Fruit fly (Drosophila melanogaster) whole organism, pupa: Measurements from ENCODE around the gene CG42467.

Experiments used
- CG10348 ChIP-seq: fragments of 200-800 bp; sonication (Bioruptor generic); IDR thresholded peaks from 2 replicates; pipeline ENCODE4 v1.3.6; 2022; ENCODE audit warnings: missing biosample characterization, missing genetic modification characterization
- CG12605 ChIP-seq: fragments of 200-800 bp; sonication (Bioruptor generic); IDR thresholded peaks from 2 replicates; pipeline ENCODE4 v1.3.6; 2022; ENCODE audit warnings: missing biosample characterization, missing genetic modification characterization
- CG13204 ChIP-seq: fragments of 200-800 bp; sonication (Bioruptor generic); optimal IDR thresholded peaks from 2 replicates; lab custom pipeline; 2018; ENCODE audit warnings: missing biosample characterization, mild to moderate bottlenecking, missing genetic modification characterization, moderate library complexity
- CG14655 ChIP-seq: fragments of 200-800 bp; sonication (Bioruptor generic); optimal IDR thresholded peaks from 3 replicates; lab custom pipeline; 2017; ENCODE audit warnings: mild to moderate bottlenecking, missing biosample characterization, missing genetic modification reagents, missing genetic modification characterization
- CG15710 ChIP-seq: fragments of 200-800 bp; sonication (Bioruptor generic); optimal IDR thresholded peaks from 2 replicates; lab custom pipeline; 2018; ENCODE audit warnings: missing biosample characterization, mild to moderate bottlenecking, missing genetic modification characterization, moderate library complexity
- CG17806 ChIP-seq: fragments of 200-800 bp; sonication (Bioruptor generic); optimal IDR thresholded peaks from 2 replicates; lab custom pipeline; 2018; ENCODE audit warnings: missing biosample characterization, mild to moderate bottlenecking, missing genetic modification characterization, moderate library complexity
- CG32121 ChIP-seq: fragments of 200-800 bp; sonication (Bioruptor generic); IDR thresholded peaks from 2 replicates; pipeline ENCODE4 v1.3.6; 2022; ENCODE audit warnings: missing biosample characterization, missing genetic modification characterization
- CG34367 ChIP-seq: fragments of 200-800 bp; sonication (Bioruptor generic); optimal IDR thresholded peaks from 2 replicates; lab custom pipeline; 2018; ENCODE audit warnings: missing biosample characterization, mild to moderate bottlenecking, missing genetic modification characterization
- CG4496 ChIP-seq: fragments of 200-800 bp; sonication (Bioruptor generic); IDR thresholded peaks from 3 replicates; pipeline ENCODE4 v1.3.6; 2022; ENCODE audit warnings: missing biosample characterization, missing genetic modification characterization
- CG8159 ChIP-seq: fragments of 200-800 bp; sonication (Bioruptor generic); optimal IDR thresholded peaks from 3 replicates; lab custom pipeline; 2018; ENCODE audit warnings: missing biosample characterization, mild to moderate bottlenecking, missing genetic modification characterization, moderate library complexity
- CG8301 ChIP-seq: fragments of 200-800 bp; sonication (Bioruptor generic); optimal IDR thresholded peaks from 2 replicates; lab custom pipeline; 2018; ENCODE audit warnings: missing biosample characterization, mild to moderate bottlenecking, missing genetic modification characterization
- CG9948 ChIP-seq: fragments of 200-800 bp; sonication (Bioruptor generic); optimal IDR thresholded peaks from 2 replicates; lab custom pipeline; 2018; ENCODE audit warnings: missing biosample characterization, mild to moderate bottlenecking, missing genetic modification characterization, moderate library complexity
- D1 ChIP-seq: fragments of 200-800 bp; sonication (Bioruptor generic); optimal IDR thresholded peaks from 2 replicates; lab custom pipeline; 2018; ENCODE audit warnings: missing biosample characterization, mild to moderate bottlenecking, missing genetic modification characterization, moderate library complexity
- EcR ChIP-seq: fragments of 200-800 bp; sonication (Bioruptor generic); optimal IDR thresholded peaks from 3 replicates; lab custom pipeline; 2019; ENCODE audit warnings: missing biosample characterization, missing genetic modification characterization, mild to moderate bottlenecking, moderate library complexity, missing genetic modification reagents
- Ets98B ChIP-seq: fragments of 200-800 bp; sonication (Bioruptor generic); IDR thresholded peaks from 2 replicates; pipeline ENCODE4 v1.3.6; 2022; ENCODE audit warnings: missing biosample characterization, missing genetic modification characterization
- Pif1A ChIP-seq: fragments of 200-800 bp; sonication (Bioruptor generic); optimal IDR thresholded peaks from 3 replicates; lab custom pipeline; 2016; ENCODE audit warnings: missing biosample characterization, missing genetic modification characterization
- Pif1B ChIP-seq: fragments of 200-800 bp; sonication (Bioruptor generic); optimal IDR thresholded peaks from 3 replicates; lab custom pipeline; 2016; ENCODE audit warnings: missing biosample characterization, missing genetic modification characterization
- Snoo ChIP-seq: fragments of 200-800 bp; sonication (Bioruptor generic); optimal IDR thresholded peaks from 3 replicates; lab custom pipeline; 2017; ENCODE audit warnings: missing biosample characterization, mild to moderate bottlenecking, missing genetic modification characterization, inconsistent platforms
- fd96Ca ChIP-seq: fragments of 200-800 bp; sonication (Bioruptor generic); IDR thresholded peaks from 3 replicates; pipeline ENCODE4 v1.3.6; 2022; ENCODE audit warnings: missing biosample characterization, missing genetic modification characterization
- gl ChIP-seq: fragments of 200-800 bp; sonication (Bioruptor generic); optimal IDR thresholded peaks from 2 replicates; lab custom pipeline; 2018; ENCODE audit warnings: missing biosample characterization, mild to moderate bottlenecking, missing genetic modification characterization
- rn ChIP-seq: fragments of 200-800 bp; sonication (Bioruptor generic); IDR thresholded peaks from 2 replicates; pipeline ENCODE4 v1.3.6; 2022; ENCODE audit warnings: missing biosample characterization, missing genetic modification characterization

CG42467 gene

dm6 chr2L:3682489-3682888 is 18.6 kb upstream of the CG42467 start:
- TF ChIP-seq Snoo (tag; lab: Kevin White, UChicago): no peak
- no peak for TF ChIP-seq fd96Ca (GFP tag; lab: Robert Waterston, UW)
- TF ChIP-seq CG10348: no peak
- no peak for TF ChIP-seq CG13204 (GFP tag; lab: Kevin White, UChicago)

dm6 chr2L:3685139-3685851 is 15.8 kb upstream of the CG42467 start:
- no peak for TF ChIP-seq EcR (GFP tag; lab: Kevin White, UChicago)
- TF ChIP-seq CG8159: peak; percentile 16

- TF ChIP-seq CG8159 (no peak), CG17806 (tag; lab: Kevin White, UChicago) (no peak), Ets98B (GFP tag; lab: Robert Waterston, UW) (no peak), Snoo (tag; lab: Kevin White, UChicago) (no peak), CG8301 (tag; lab: Kevin White, UChicago) (no peak), CG10348 (no peak), CG13204 (GFP tag; lab: Kevin White, UChicago) (no peak), CG4496 (GFP tag; lab: Robert Waterston, UW) (no peak), rn (GFP tag; lab: Robert Waterston, UW) (no peak), Pif1B (GFP tag; lab: Kevin White, UChicago) (no peak), Pif1A (GFP tag; lab: Kevin White, UChicago) (no peak), D1 (tag; lab: Kevin White, UChicago) (no peak), CG32121 (GFP tag; lab: Robert Waterston, UW) (no peak), gl (tag; lab: Kevin White, UChicago) (no peak), CG14655 (no peak), CG15710 (tag; lab: Kevin White, UChicago) (no peak), CG12605 (GFP tag; lab: Robert Waterston, UW) (no peak), EcR (GFP tag; lab: Kevin White, UChicago) (no peak), CG34367 (tag; lab: Kevin White, UChicago) (no peak)
Measured at dm6 chr2L:3692466-3692865, 8.6 kb upstream of the CG42467 start, which contains the start of gene CG16704. Gene CG16704, minus strand, starts transcription at chr2L:3692587.

- TF ChIP-seq CG12605 (GFP tag; lab: Robert Waterston, UW) (no peak), CG15710 (tag; lab: Kevin White, UChicago) (no peak), Ets98B (GFP tag; lab: Robert Waterston, UW) (no peak), CG17806 (tag; lab: Kevin White, UChicago) (no peak), CG9948 (tag; lab: Kevin White, UChicago) (no peak), CG4496 (GFP tag; lab: Robert Waterston, UW) (no peak), CG34367 (tag; lab: Kevin White, UChicago) (no peak), gl (tag; lab: Kevin White, UChicago) (no peak), CG8301 (tag; lab: Kevin White, UChicago) (no peak), CG13204 (GFP tag; lab: Kevin White, UChicago) (no peak), fd96Ca (GFP tag; lab: Robert Waterston, UW) (no peak), CG32121 (GFP tag; lab: Robert Waterston, UW) (no peak), Pif1A (GFP tag; lab: Kevin White, UChicago) (no peak), Pif1B (GFP tag; lab: Kevin White, UChicago) (no peak), EcR (GFP tag; lab: Kevin White, UChicago) (no peak), CG14655 (no peak), D1 (tag; lab: Kevin White, UChicago) (no peak), CG10348 (no peak)
Measured at dm6 chr2L:3693082-3693481, 8.0 kb upstream of the CG42467 start, which contains the start of gene CG3513. Gene CG3513, minus strand, starts transcription at chr2L:3693182.

- no peak for TF ChIP-seq fd96Ca (GFP tag; lab: Robert Waterston, UW)
- no peak for TF ChIP-seq CG12605 (GFP tag; lab: Robert Waterston, UW)
- no peak for TF ChIP-seq CG32121 (GFP tag; lab: Robert Waterston, UW)
- TF ChIP-seq CG4496 (GFP tag; lab: Robert Waterston, UW): no peak
- TF ChIP-seq gl (tag; lab: Kevin White, UChicago): no peak
- no peak for TF ChIP-seq CG10348
- TF ChIP-seq CG17806 (tag; lab: Kevin White, UChicago): no peak
- TF ChIP-seq CG8159: no peak
- TF ChIP-seq CG13204 (GFP tag; lab: Kevin White, UChicago): no peak
- TF ChIP-seq Ets98B (GFP tag; lab: Robert Waterston, UW): no peak
- no peak for TF ChIP-seq CG8301 (tag; lab: Kevin White, UChicago)
- TF ChIP-seq rn (GFP tag; lab: Robert Waterston, UW): no peak
- TF ChIP-seq CG15710 (tag; lab: Kevin White, UChicago): no peak
- no peak for TF ChIP-seq D1 (tag; lab: Kevin White, UChicago)
- no peak for TF ChIP-seq EcR (GFP tag; lab: Kevin White, UChicago)
- no peak for TF ChIP-seq CG34367 (tag; lab: Kevin White, UChicago)
- TF ChIP-seq CG14655: no peak
Measured at dm6 chr2L:3693805-3694204, 7.3 kb upstream of the CG42467 start, which contains the start of gene Acp24A4. Gene Acp24A4, minus strand, starts transcription at chr2L:3693905.

- no peak for TF ChIP-seq Pif1B (GFP tag; lab: Kevin White, UChicago)
- TF ChIP-seq CG4496 (GFP tag; lab: Robert Waterston, UW): 0 out of 3 replicates have a peak, but pooled peaks have one; percentile 19
- TF ChIP-seq D1 (tag; lab: Kevin White, UChicago): no peak
- no peak for TF ChIP-seq fd96Ca (GFP tag; lab: Robert Waterston, UW)
- no peak for TF ChIP-seq CG12605 (GFP tag; lab: Robert Waterston, UW)
Measured at dm6 chr2L:3694920-3695319, 6.2 kb upstream of the CG42467 start, which contains the start of gene CG43165. Gene CG43165, minus strand, starts transcription at chr2L:3695020.
